Worm (Caenorhabditis elegans): ENCODE data around the gene C29F3.7.

DNA sequence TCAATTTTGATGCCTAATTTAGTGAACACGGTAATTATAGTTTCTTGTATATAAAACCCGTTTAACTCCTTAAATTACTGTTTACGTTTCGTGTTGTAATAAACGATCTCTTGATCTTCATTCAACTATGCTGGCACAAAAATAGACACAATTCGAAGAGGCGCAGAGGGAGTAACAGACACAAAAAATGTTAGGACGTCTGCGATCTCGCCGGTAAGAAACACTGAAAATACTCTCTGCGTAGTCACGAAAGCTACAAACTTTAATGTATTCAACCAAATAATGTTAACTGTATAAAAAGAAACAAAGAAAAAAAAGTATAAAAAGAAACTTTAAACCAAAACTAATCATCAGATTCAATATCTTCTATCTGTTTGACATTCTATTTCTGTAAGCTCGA lies 26.2 kb downstream of the C29F3.7 start, which contains the start of gene dhs-23:
- TF ChIP-seq pha-4 (tag; optimal IDR thresholded peaks at IDR 0.05) (no peak), ztf-4 (tag; optimal IDR thresholded peaks at IDR 0.05) (no peak), nhr-43 (tag; optimal IDR thresholded peaks at IDR 0.05; ENCODE audit: poor library complexity, severe bottlenecking) (no peak), unc-39 (tag; optimal IDR thresholded peaks at IDR 0.05) (no peak), nhr-67 (tag; optimal IDR thresholded peaks at IDR 0.05) (no peak), nhr-77 (tag; optimal IDR thresholded peaks at IDR 0.05) (no peak), elt-3 (tag; optimal IDR thresholded peaks at IDR 0.05) (no peak), nhr-76 (tag; optimal IDR thresholded peaks at IDR 0.05) (no peak), ceh-82 (tag; optimal IDR thresholded peaks at IDR 0.05) (no peak), ama-1 (optimal IDR thresholded peaks at IDR 0.05) (no peak), nfya-1 (tag; optimal IDR thresholded peaks at IDR 0.05; ENCODE audit: insufficient read depth) (no peak)

Data from whole organism, L3 larva.